Fruit fly (Drosophila melanogaster) whole organism, embryonic: Measurements from ENCODE around the gene CAH6.

Experiments used
- B-H1 ChIP-seq: fragments of 200-800 bp; sonication (Bioruptor generic); IDR thresholded peaks from 3 replicates; pipeline ENCODE4 v1.3.6; 2022; ENCODE audit warnings: missing biosample characterization, missing genetic modification characterization
- BtbVII ChIP-seq: fragments of 200-800 bp; sonication (Bioruptor generic); optimal IDR thresholded peaks from 3 replicates; lab custom pipeline; 2017; ENCODE audit warnings: missing biosample characterization, mild to moderate bottlenecking, missing genetic modification characterization
- CG11504 ChIP-seq: fragments of 200-800 bp; sonication (Bioruptor generic); optimal IDR thresholded peaks from 3 replicates; lab custom pipeline; 2019; ENCODE audit warnings: missing biosample characterization, mild to moderate bottlenecking, missing genetic modification characterization, moderate library complexity
- CG12071 ChIP-seq: fragments of 200-800 bp; sonication (Bioruptor generic); optimal IDR thresholded peaks from 3 replicates; lab custom pipeline; 2018; ENCODE audit warnings: missing biosample characterization, mild to moderate bottlenecking, missing genetic modification characterization
- CG12219 ChIP-seq: fragments of 200-800 bp; sonication (Bioruptor generic); optimal IDR thresholded peaks from 3 replicates; lab custom pipeline; 2018; ENCODE audit warnings: missing biosample characterization, mild to moderate bottlenecking, missing genetic modification characterization
- CG12744 ChIP-seq: fragments of 200-800 bp; sonication (Bioruptor generic); optimal IDR thresholded peaks from 2 replicates; lab custom pipeline; 2016; ENCODE audit warnings: missing biosample characterization, missing genetic modification characterization
- CG14441 ChIP-seq: fragments of 200-800 bp; sonication (Bioruptor generic); IDR thresholded peaks from 2 replicates; pipeline ENCODE4 v1.3.6; 2022; ENCODE audit warnings: missing biosample characterization, missing genetic modification characterization
- CG16813 ChIP-seq: fragments of 200-800 bp; sonication (Bioruptor generic); IDR thresholded peaks from 3 replicates; pipeline ENCODE4 v1.3.6; 2022; ENCODE audit warnings: missing biosample characterization, missing genetic modification characterization; ENCODE audit not compliant: partially characterized antibody
- CG2678 ChIP-seq: fragments of 200-800 bp; sonication (Bioruptor generic); optimal IDR thresholded peaks from 3 replicates; lab custom pipeline; 2019; ENCODE audit warnings: missing biosample characterization, mild to moderate bottlenecking, missing genetic modification characterization, moderate library complexity
- CG30403 ChIP-seq: fragments of 200-800 bp; sonication (Bioruptor generic); optimal IDR thresholded peaks from 3 replicates; lab custom pipeline; 2016; ENCODE audit warnings: missing biosample characterization, missing genetic modification characterization
- CG31388 ChIP-seq: fragments of 200-800 bp; sonication (Bioruptor generic); optimal IDR thresholded peaks from 2 replicates; lab custom pipeline; 2016; ENCODE audit warnings: missing biosample characterization, missing genetic modification characterization
- CG3847 ChIP-seq: fragments of 200-800 bp; sonication (Bioruptor generic); IDR thresholded peaks from 2 replicates; pipeline ENCODE4 v1.3.6; 2022; ENCODE audit warnings: missing biosample characterization, missing genetic modification characterization
- CG6765 ChIP-seq: fragments of 200-800 bp; sonication (Bioruptor generic); optimal IDR thresholded peaks from 3 replicates; lab custom pipeline; 2017; ENCODE audit warnings: missing biosample characterization, mild to moderate bottlenecking, missing genetic modification characterization
- CG6813 ChIP-seq: fragments of 200-800 bp; sonication (Bioruptor generic); optimal IDR thresholded peaks from 2 replicates; lab custom pipeline; 2017; ENCODE audit warnings: missing biosample characterization, missing genetic modification characterization, mild to moderate bottlenecking, moderate library complexity, missing genetic modification reagents
- CG7357 ChIP-seq: fragments of 200-800 bp; sonication (Bioruptor generic); IDR thresholded peaks from 3 replicates; pipeline ENCODE4 v1.3.6; 2022; ENCODE audit warnings: missing biosample characterization, missing genetic modification characterization
- CG8359 ChIP-seq: fragments of 200-800 bp; sonication (Bioruptor generic); optimal IDR thresholded peaks from 2 replicates; lab custom pipeline; 2017; ENCODE audit warnings: missing biosample characterization, mild to moderate bottlenecking, missing genetic modification characterization, borderline replicate concordance
- CG9437 ChIP-seq: fragments of 200-800 bp; sonication (Bioruptor generic); optimal IDR thresholded peaks from 2 replicates; lab custom pipeline; 2018; ENCODE audit warnings: missing biosample characterization, mild to moderate bottlenecking, missing genetic modification characterization
- Dek ChIP-seq: fragments of 200-800 bp; sonication (Bioruptor generic); optimal IDR thresholded peaks from 3 replicates; lab custom pipeline; 2019; ENCODE audit warnings: missing biosample characterization, mild to moderate bottlenecking, missing genetic modification characterization, moderate library complexity
- Dref ChIP-seq: fragments of 200-800 bp; sonication (Bioruptor generic); IDR thresholded peaks from 2 replicates; pipeline ENCODE4 v1.3.6; 2022; ENCODE audit warnings: missing biosample characterization, missing genetic modification characterization
- Elba2 ChIP-seq: fragments of 200-800 bp; sonication (Bioruptor generic); optimal IDR thresholded peaks from 3 replicates; lab custom pipeline; 2016; ENCODE audit warnings: missing biosample characterization, missing genetic modification characterization
- Fer1 ChIP-seq: fragments of 200-800 bp; sonication (Bioruptor generic); optimal IDR thresholded peaks from 2 replicates; lab custom pipeline; 2017; ENCODE audit warnings: missing biosample characterization, mild to moderate bottlenecking, missing genetic modification characterization
- Fer3 ChIP-seq: fragments of 200-800 bp; sonication (Bioruptor generic); optimal IDR thresholded peaks from 2 replicates; lab custom pipeline; 2018; ENCODE audit warnings: missing biosample characterization, mild to moderate bottlenecking, missing genetic modification characterization, moderate library complexity
- Gsc ChIP-seq: fragments of 200-800 bp; sonication (Bioruptor generic); IDR thresholded peaks from 2 replicates; pipeline ENCODE4 v1.3.6; 2022; ENCODE audit warnings: missing biosample characterization, missing genetic modification characterization
- H2.0 ChIP-seq: fragments of 200-800 bp; sonication (Bioruptor generic); IDR thresholded peaks from 2 replicates; pipeline ENCODE4 v1.3.6; 2022; ENCODE audit warnings: missing biosample characterization, missing genetic modification characterization
- HLH3B ChIP-seq: fragments of 200-800 bp; sonication (Bioruptor generic); IDR thresholded peaks from 2 replicates; pipeline ENCODE4 v1.3.6; 2022; ENCODE audit warnings: missing biosample characterization, missing genetic modification characterization
- Hey ChIP-seq: fragments of 200-800 bp; sonication (Bioruptor generic); optimal IDR thresholded peaks from 3 replicates; lab custom pipeline; 2018; ENCODE audit warnings: missing biosample characterization, mild to moderate bottlenecking, missing genetic modification characterization
- Mad ChIP-seq: fragments of 200-800 bp; sonication (Bioruptor generic); optimal IDR thresholded peaks from 2 replicates; lab custom pipeline; 2016; ENCODE audit warnings: missing biosample characterization, missing genetic modification characterization
- Pdp1 ChIP-seq, 2 experiments: fragments of 200-800 bp; sonication (Bioruptor generic); optimal IDR thresholded peaks; 3 replicates each; lab custom pipeline; 2016; ENCODE audit warnings: missing biosample characterization in 2 of 2, missing genetic modification characterization in 2 of 2, mild to moderate bottlenecking in 1 of 2, moderate library complexity in 1 of 2
- Six4 ChIP-seq: fragments of 200-800 bp; sonication (Bioruptor generic); optimal IDR thresholded peaks from 2 replicates; lab custom pipeline; 2016; ENCODE audit warnings: missing biosample characterization, missing genetic modification characterization
- Sry-β ChIP-seq: fragments of 200-800 bp; sonication (Bioruptor generic); optimal IDR thresholded peaks from 2 replicates; lab custom pipeline; 2018; ENCODE audit warnings: missing biosample characterization, mild to moderate bottlenecking, missing genetic modification characterization, moderate library complexity
- TFAM ChIP-seq: fragments of 200-800 bp; sonication (Bioruptor generic); optimal IDR thresholded peaks from 2 replicates; lab custom pipeline; 2017; ENCODE audit warnings: missing biosample characterization, missing genetic modification characterization, inconsistent platforms
- ase ChIP-seq: fragments of 200-800 bp; sonication (Bioruptor generic); IDR thresholded peaks from 3 replicates; pipeline ENCODE4 v1.3.6; 2022; ENCODE audit warnings: missing biosample characterization, missing genetic modification characterization
- bcd ChIP-seq: fragments of 200-800 bp; sonication (Bioruptor generic); optimal IDR thresholded peaks from 2 replicates; lab custom pipeline; 2017; ENCODE audit warnings: missing biosample characterization, mild to moderate bottlenecking, missing genetic modification characterization
- chn ChIP-seq: fragments of 200-800 bp; sonication (Bioruptor generic); optimal IDR thresholded peaks from 2 replicates; lab custom pipeline; 2016; ENCODE audit warnings: missing biosample characterization, missing genetic modification characterization
- crp ChIP-seq, 2 experiments: fragments of 200-800 bp; sonication (Bioruptor generic); optimal IDR thresholded peaks; 2 replicates in 1 of 2; 3 replicates in 1 of 2; lab custom pipeline; 2017; ENCODE audit warnings: missing biosample characterization in 2 of 2, missing genetic modification characterization in 2 of 2, mild to moderate bottlenecking in 1 of 2, moderate library complexity in 1 of 2
- dmrt99B ChIP-seq: fragments of 200-800 bp; sonication (Bioruptor generic); optimal IDR thresholded peaks from 2 replicates; lab custom pipeline; 2018; ENCODE audit warnings: missing biosample characterization, mild to moderate bottlenecking, missing genetic modification characterization, moderate library complexity
- gcm2 ChIP-seq: fragments of 200-800 bp; sonication (Bioruptor generic); optimal IDR thresholded peaks from 2 replicates; lab custom pipeline; 2016; ENCODE audit warnings: missing biosample characterization, missing genetic modification characterization
- her ChIP-seq: fragments of 200-800 bp; sonication (Bioruptor generic); optimal IDR thresholded peaks from 2 replicates; lab custom pipeline; 2016; ENCODE audit warnings: missing biosample characterization, missing genetic modification characterization
- hkb ChIP-seq, 2 experiments: fragments of 200-800 bp in 1 of 2; fragments of >200 bp in 1 of 2; sonication (Bioruptor generic) in 1 of 2; IDR thresholded peaks in 1 of 2; optimal IDR thresholded peaks in 1 of 2; 2 replicates each; pipeline versions ENCODE4 v1.3.6 to Lab custom; 2017 to 2022; ENCODE audit warnings: missing biosample characterization in 1 of 2, missing genetic modification characterization in 1 of 2
- ind ChIP-seq: fragments of 200-800 bp; sonication (Bioruptor generic); optimal IDR thresholded peaks from 3 replicates; lab custom pipeline; 2016; ENCODE audit warnings: missing biosample characterization, missing genetic modification characterization
- mld ChIP-seq: fragments of 200-800 bp; sonication (Bioruptor generic); IDR thresholded peaks from 3 replicates; pipeline ENCODE4 v1.3.6; 2022; ENCODE audit warnings: missing biosample characterization, missing genetic modification characterization; ENCODE audit not compliant: partially characterized antibody
- sisA ChIP-seq: fragments of 200-800 bp; sonication (Bioruptor generic); IDR thresholded peaks from 2 replicates; pipeline ENCODE4 v1.3.6; 2022; ENCODE audit warnings: missing biosample characterization, missing genetic modification characterization
- tap ChIP-seq: fragments of 200-800 bp; optimal IDR thresholded peaks from 3 replicates; lab custom pipeline; 2019; ENCODE audit warnings: missing biosample characterization, mild to moderate bottlenecking, missing genetic modification characterization, moderate library complexity
- tna ChIP-seq: fragments of 200-800 bp; sonication (Bioruptor generic); IDR thresholded peaks from 2 replicates; pipeline ENCODE4 v1.3.6; 2022; ENCODE audit warnings: missing biosample characterization, missing genetic modification characterization; ENCODE audit not compliant: partially characterized antibody
- trem ChIP-seq: fragments of 200-800 bp; optimal IDR thresholded peaks from 3 replicates; lab custom pipeline; 2019; ENCODE audit warnings: missing biosample characterization, mild to moderate bottlenecking, missing genetic modification characterization, moderate library complexity
- ttk ChIP-seq: fragments of 200-800 bp; sonication (Bioruptor generic); IDR thresholded peaks from 2 replicates; pipeline ENCODE4 v2.1.2; 2022; ENCODE audit warnings: missing biosample characterization, missing genetic modification characterization
- tx ChIP-seq: fragments of 200-800 bp; sonication (Bioruptor generic); optimal IDR thresholded peaks from 2 replicates; lab custom pipeline; 2016; ENCODE audit warnings: missing biosample characterization, missing genetic modification characterization
- usp ChIP-seq: fragments of >200 bp; optimal IDR thresholded peaks from 2 replicates; lab custom pipeline; 2017; ENCODE audit warnings: missing biosample characterization, missing genetic modification characterization
- wor ChIP-seq: fragments of 200-800 bp; sonication (Bioruptor generic); IDR thresholded peaks from 2 replicates; pipeline ENCODE4 v1.3.6; 2022; ENCODE audit warnings: missing biosample characterization, missing genetic modification characterization

CAH6 gene

DNA sequence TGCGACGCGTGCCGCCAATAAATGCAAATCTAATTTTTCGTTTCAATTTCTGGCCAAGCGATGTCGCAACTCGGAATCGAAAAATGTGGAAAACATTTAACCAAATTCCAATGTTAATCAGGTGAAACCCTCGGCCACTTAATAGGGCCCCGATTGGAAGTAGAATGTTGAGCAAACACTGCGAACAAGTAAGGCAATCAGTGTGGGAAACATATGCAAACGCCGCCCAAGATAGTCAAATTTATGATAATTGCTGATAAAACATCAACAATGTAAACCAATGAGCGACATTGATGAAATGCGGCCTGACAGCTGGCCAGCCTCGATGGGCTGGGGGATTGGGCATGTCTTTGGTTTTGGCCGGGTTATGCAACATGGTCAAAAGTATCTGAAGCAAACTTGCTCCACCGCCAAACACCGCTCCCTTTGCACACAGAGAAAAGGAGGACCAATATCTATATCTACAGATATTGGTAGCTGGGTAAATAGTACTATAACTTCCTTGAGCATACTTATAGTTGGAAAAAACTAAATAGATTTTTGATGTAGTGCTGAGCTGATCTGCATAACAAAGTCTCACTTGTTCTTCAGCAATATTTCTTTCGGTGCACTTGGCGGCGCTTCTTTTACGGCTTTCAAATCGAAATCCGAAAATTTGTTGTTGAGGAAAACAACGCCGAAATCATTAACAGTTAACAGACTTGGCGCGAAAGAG, 10.0 kb upstream of the CAH6 start (continued):
- TF ChIP-seq trem (tag; lab: Kevin White, UChicago) (peak; percentile 64), TFAM (GFP tag; lab: Kevin White, UChicago) (no peak), hkb (optimal IDR thresholded peaks at IDR 0.05; lab: Kevin White, UChicago) (no peak), hkb (GFP tag; IDR thresholded peaks at IDR 0.05; lab: Robert Waterston, UW) (peak; percentile 88), tap (tag; lab: Kevin White, UChicago) (peak; percentile 84), Sry-β (GFP tag; lab: Kevin White, UChicago) (peak; percentile 5), CG3847 (GFP tag; lab: Robert Waterston, UW) (peak; percentile 58), CG12744 (peak; percentile 21), H2.0 (GFP tag; lab: Robert Waterston, UW) (peak; percentile 68), Hey (tag; lab: Kevin White, UChicago) (no peak), Mad (GFP tag; lab: Kevin White, UChicago) (peak; percentile 11), CG12219 (GFP tag; lab: Kevin White, UChicago) (peak; percentile 70), tna (GFP tag; lab: Robert Waterston, UW) (no peak), tx (GFP tag; lab: Kevin White, UChicago) (peak; percentile 17), CG6813 (GFP tag; lab: Kevin White, UChicago) (peak; percentile 28), CG9437 (GFP tag; lab: Kevin White, UChicago) (peak; percentile 64), B-H1 (GFP tag; lab: Robert Waterston, UW) (peak; percentile 78), mld (GFP tag; lab: Robert Waterston, UW) (no peak), BtbVII (GFP tag; lab: Kevin White, UChicago) (peak; percentile 9), Pdp1 (GFP tag; optimal IDR thresholded peaks at IDR 0.05; lab: Kevin White, UChicago) (peak; percentile 56 to 82), gcm2 (GFP tag; lab: Kevin White, UChicago) (no peak), CG16813 (no peak), CG2678 (tag; lab: Kevin White, UChicago) (peak; percentile 88), CG11504 (tag; lab: Kevin White, UChicago) (peak; percentile 89), Fer1 (GFP tag; lab: Kevin White, UChicago) (peak; percentile 68), her (peak; percentile 45), bcd (GFP tag; lab: Kevin White, UChicago) (peak; percentile 62), CG6765 (peak; percentile 23), sisA (GFP tag; lab: Robert Waterston, UW) (peak; percentile 85), dmrt99B (tag; lab: Kevin White, UChicago) (peak; percentile 89), CG12071 (GFP tag; lab: Kevin White, UChicago) (peak; percentile 75), HLH3B (GFP tag; lab: Robert Waterston, UW) (peak; percentile 88), ttk (GFP tag; lab: Robert Waterston, UW) (peak; percentile 76), crp (GFP tag; optimal IDR thresholded peaks at IDR 0.05; lab: Kevin White, UChicago) (no peak), Dek (tag; lab: Kevin White, UChicago) (peak; percentile 57), Gsc (peak; percentile 40; the same call in 1 of the 2 replicates), CG8359 (GFP tag; lab: Kevin White, UChicago) (peak; percentile 44), wor (GFP tag; lab: Robert Waterston, UW) (peak; percentile 68), chn (GFP tag; lab: Kevin White, UChicago) (peak; percentile 38), CG14441 (GFP tag; lab: Robert Waterston, UW) (peak; percentile 86), Dref (GFP tag; lab: Robert Waterston, UW) (no peak), Six4 (GFP tag; lab: Kevin White, UChicago) (peak; percentile 71), Fer3 (tag; lab: Kevin White, UChicago) (peak; percentile 61), CG7357 (GFP tag; lab: Robert Waterston, UW) (peak; percentile 64), usp (GFP tag; lab: Kevin White, UChicago) (no peak), Elba2 (GFP tag; lab: Kevin White, UChicago) (no peak), CG31388 (GFP tag; lab: Kevin White, UChicago) (no peak), CG30403 (GFP tag; lab: Kevin White, UChicago) (peak; percentile 74), ind (GFP tag; lab: Kevin White, UChicago) (peak; percentile 77), ase (peak; percentile 82)
